Worm (Caenorhabditis elegans): ENCODE data around the gene F22B3.8.

DNA sequence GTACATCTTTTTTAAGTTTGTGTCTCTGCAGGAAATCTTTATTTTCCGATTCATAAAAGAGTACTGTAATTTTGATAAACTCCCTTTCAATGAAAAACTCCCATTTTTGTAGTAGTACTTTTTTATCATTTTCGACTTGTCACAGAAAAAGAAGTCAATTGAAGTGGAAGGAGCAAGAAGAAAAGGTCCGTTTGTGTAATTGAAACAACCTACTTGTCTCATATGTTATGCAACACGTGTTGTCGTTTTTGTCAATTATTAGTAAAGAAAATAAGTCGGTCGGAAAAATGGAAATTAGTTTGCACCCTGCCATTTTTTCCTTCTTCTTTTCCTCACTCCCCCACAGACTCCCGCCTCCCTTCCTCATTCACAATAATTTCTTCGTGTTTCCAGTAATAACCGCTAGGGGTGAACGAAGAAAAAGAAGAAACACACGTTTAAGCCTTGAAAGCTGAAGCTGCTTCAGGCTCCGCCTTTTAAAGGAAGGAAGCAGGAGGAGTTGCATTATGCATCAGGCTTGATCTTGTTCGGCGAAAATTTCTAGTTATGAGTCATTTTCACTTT, 34.1 kb upstream of the F22B3.8 start:
- no peak for TF ChIP-seq ets-7 (tag; optimal IDR thresholded peaks at IDR 0.05)
- no peak for TF ChIP-seq hmg-4 (GFP tag; optimal IDR thresholded peaks at IDR 0.05)

All from whole organism, early embryonic.